Worm (Caenorhabditis elegans): ENCODE results near the gene F33G12.7.

The F33G12.7 gene

DNA sequence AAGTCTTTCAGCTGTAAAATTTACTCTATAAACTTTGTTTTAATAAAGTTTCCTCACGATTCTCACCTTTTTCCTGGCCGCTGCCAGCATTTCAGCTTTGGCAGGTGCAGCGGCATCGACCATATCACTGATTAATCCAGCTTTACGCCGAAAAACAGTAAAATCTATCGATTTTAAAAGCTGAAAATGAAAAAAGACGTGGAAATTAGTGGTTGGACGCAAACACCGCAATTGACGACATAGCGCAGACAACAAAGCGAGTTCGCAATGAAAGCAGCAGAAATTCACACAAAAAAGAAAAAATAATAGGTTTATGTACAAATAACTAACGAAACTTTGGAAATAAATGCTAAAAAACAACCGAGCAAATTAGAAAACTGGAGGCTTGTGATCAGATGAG, 569 bp downstream of the F33G12.7 start, which contains the start of gene golg-2:
Gene golg-2, minus strand, starts transcription at position 180 of the 400 bp plus-strand sequence.
- TF ChIP-seq lin-35 (GFP tag; optimal IDR thresholded peaks at IDR 0.05) = peak in 1 of 2 experiments; percentile 55
- TF ChIP-seq dsc-1 (tag; optimal IDR thresholded peaks at IDR 0.05) = no peak
- peak; percentile 29 for TF ChIP-seq mep-1 (tag; optimal IDR thresholded peaks at IDR 0.05)
- TF ChIP-seq lin-39 (tag; optimal IDR thresholded peaks at IDR 0.05) = no peak
- no peak for TF ChIP-seq egl-13 (tag; optimal IDR thresholded peaks at IDR 0.05)
- TF ChIP-seq lsy-2 (tag; optimal IDR thresholded peaks at IDR 0.05) = peak; percentile 6 to 31
- no peak for TF ChIP-seq unc-62 (GFP tag; optimal IDR thresholded peaks at IDR 0.05)
- no peak for TF ChIP-seq alr-1 (tag; optimal IDR thresholded peaks at IDR 0.05; ENCODE audit: borderline replicate concordance)
- TF ChIP-seq hlh-4 (tag; optimal IDR thresholded peaks at IDR 0.05) = no peak
- TF ChIP-seq blmp-1 (tag; optimal IDR thresholded peaks at IDR 0.05) = peak; percentile 20
- peak; percentile 79 for TF ChIP-seq F16B12.6 (tag; optimal IDR thresholded peaks at IDR 0.05)
- no peak for TF ChIP-seq unc-130 (tag; optimal IDR thresholded peaks at IDR 0.05)
- TF ChIP-seq efl-1 (optimal IDR thresholded peaks at IDR 0.05) = peak; percentile 10 to 33
- peak; percentile 38 to 84 for TF ChIP-seq efl-1 (GFP tag; optimal IDR thresholded peaks at IDR 0.05 in 1 of 2)
- TF ChIP-seq efl-3 (GFP tag; optimal IDR thresholded peaks at IDR 0.05) = no peak
- TF ChIP-seq grh-1 (GFP tag; IDR thresholded peaks at IDR 0.05) = no peak
- no peak for TF ChIP-seq rnt-1 (tag; optimal IDR thresholded peaks at IDR 0.05)
- no peak for TF ChIP-seq ceh-63 (GFP tag; optimal IDR thresholded peaks at IDR 0.05)
- peak in 1 of 3 experiments; percentile 42 for TF ChIP-seq dpl-1 (GFP tag; optimal IDR thresholded peaks at IDR 0.05)

DNA sequence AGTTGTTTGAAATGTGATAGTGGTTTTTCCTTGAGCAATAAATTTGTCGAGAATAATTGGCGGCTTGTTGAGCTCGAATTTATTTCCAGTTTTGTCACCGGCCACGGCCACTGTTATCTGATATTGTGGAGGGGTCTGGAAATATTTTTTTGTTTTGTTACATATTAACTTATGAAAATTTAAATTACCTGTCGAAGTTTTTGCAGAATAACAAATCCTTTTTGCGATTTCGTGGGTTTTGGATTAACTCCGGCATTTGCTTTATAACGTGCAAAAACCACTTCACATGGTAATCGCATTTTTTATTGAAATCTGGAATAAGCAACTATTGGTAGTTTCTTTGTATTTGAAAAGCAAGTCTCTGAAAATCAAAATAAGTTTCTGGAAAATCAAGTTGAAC, 4.4 kb downstream of the F33G12.7 start, which contains the start of gene lrr-1:
Gene lrr-1, minus strand, starts transcription at position 312 of the 400 bp plus-strand sequence.
- TF ChIP-seq efl-1 (optimal IDR thresholded peaks at IDR 0.05) = no peak
- TF ChIP-seq efl-1 (GFP tag; optimal IDR thresholded peaks at IDR 0.05 in 1 of 2) = peak in 1 of 2 experiments; percentile 53
- no peak for TF ChIP-seq egl-13 (tag; optimal IDR thresholded peaks at IDR 0.05)

DNA sequence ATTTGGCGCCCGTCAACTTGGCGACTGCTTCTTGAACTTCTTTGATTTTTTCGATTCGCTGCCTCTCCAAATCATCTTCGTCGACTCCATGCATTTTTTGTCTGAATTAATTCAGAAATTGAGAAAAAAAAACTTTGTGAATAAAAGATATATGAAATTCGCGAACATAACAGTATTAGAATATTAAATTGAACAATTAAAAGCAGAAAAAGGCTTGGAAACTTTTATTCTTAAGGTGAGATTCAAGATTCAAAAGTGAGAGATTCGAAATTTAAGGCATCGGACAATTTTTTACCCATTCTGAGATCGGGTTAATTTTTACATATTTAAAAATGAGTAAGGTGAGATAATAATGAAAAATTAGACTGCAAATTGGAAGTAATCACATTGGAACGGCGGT, 6.5 kb downstream of the F33G12.7 start, which contains the start of gene F33G12.3:
Gene F33G12.3, minus strand, starts transcription at position 101 of the 400 bp plus-strand sequence.
- TF ChIP-seq sup-37 (GFP tag; optimal IDR thresholded peaks at IDR 0.05) (no peak), irx-1 (tag; optimal IDR thresholded peaks at IDR 0.05) (no peak), vab-15 (tag; optimal IDR thresholded peaks at IDR 0.05) (no peak)

DNA sequence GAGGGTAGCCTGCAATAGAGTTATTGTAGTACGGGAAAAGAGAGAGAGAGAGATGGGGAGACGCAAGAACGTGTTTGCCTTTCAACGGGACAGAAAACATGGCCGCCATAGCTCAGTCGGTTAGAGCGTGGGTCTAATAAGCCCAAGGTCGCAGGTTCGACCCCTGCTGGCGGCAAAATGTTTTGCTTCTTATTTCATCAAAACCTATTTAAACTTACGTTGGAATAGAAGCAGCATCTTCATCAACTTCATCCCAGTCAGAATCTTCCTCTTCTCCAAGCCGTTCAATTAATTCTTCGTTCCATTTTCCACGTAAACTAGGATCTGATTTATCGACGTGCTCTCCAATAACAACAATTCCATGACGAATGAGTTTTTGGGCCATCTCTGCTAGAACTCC, 7.8 kb downstream of the F33G12.7 start:
- TF ChIP-seq F16B12.6 (tag; optimal IDR thresholded peaks at IDR 0.05) (peak; percentile 48), zag-1 (tag; optimal IDR thresholded peaks at IDR 0.05) (no peak), dpl-1 (GFP tag; optimal IDR thresholded peaks at IDR 0.05) (peak in 2 of 3 experiments; percentile 33 to 45), nhr-47 (tag; optimal IDR thresholded peaks at IDR 0.05) (peak; percentile 74), tbx-2 (tag; optimal IDR thresholded peaks at IDR 0.05) (peak; percentile 27), nhr-28 (tag; optimal IDR thresholded peaks at IDR 0.05) (no peak), nhr-237 (tag; optimal IDR thresholded peaks at IDR 0.05) (no peak), lin-35 (GFP tag; optimal IDR thresholded peaks at IDR 0.05) (peak; percentile 49 to 71), unc-30 (tag; optimal IDR thresholded peaks at IDR 0.05) (no peak), snu-23 (GFP tag; optimal IDR thresholded peaks at IDR 0.05) (peak; percentile 80), fkh-4 (tag; optimal IDR thresholded peaks at IDR 0.05; ENCODE audit: borderline replicate concordance) (no peak), irx-1 (tag; optimal IDR thresholded peaks at IDR 0.05) (peak; percentile 24), elt-2 (tag; optimal IDR thresholded peaks at IDR 0.05) (peak; percentile 60), alr-1 (tag; optimal IDR thresholded peaks at IDR 0.05; ENCODE audit: borderline replicate concordance) (no peak), isw-1 (GFP tag; IDR thresholded peaks at IDR 0.05) (peak; percentile 26; the same call in 1 of the 2 replicates), fos-1 (tag; optimal IDR thresholded peaks at IDR 0.05) (peak; percentile 55), lsy-2 (tag; optimal IDR thresholded peaks at IDR 0.05) (peak; percentile 50 to 73), ces-1 (GFP tag; optimal IDR thresholded peaks at IDR 0.05) (no peak), hpl-2 (GFP tag; optimal IDR thresholded peaks at IDR 0.05) (no peak), jun-1 (tag; optimal IDR thresholded peaks at IDR 0.05) (no peak), egl-13 (tag; optimal IDR thresholded peaks at IDR 0.05) (no peak), lir-3 (tag; optimal IDR thresholded peaks at IDR 0.05; ENCODE audit: poor library complexity) (peak; percentile 30), nhr-19 (GFP tag; conservative IDR thresholded peaks at IDR 0.05) (peak; percentile 70), mdl-1 (tag; optimal IDR thresholded peaks at IDR 0.05) (peak in 1 of 2 experiments; percentile 58), dsc-1 (tag; optimal IDR thresholded peaks at IDR 0.05) (peak; percentile 66), rnt-1 (tag; optimal IDR thresholded peaks at IDR 0.05) (peak; percentile 69), ceh-88 (GFP tag; IDR thresholded peaks at IDR 0.05) (no peak), nhr-84 (tag; optimal IDR thresholded peaks at IDR 0.05) (no peak), aha-1 (tag; optimal IDR thresholded peaks at IDR 0.05) (no peak), lin-15B (tag; optimal IDR thresholded peaks at IDR 0.05) (no peak), xbp-1 (tag; optimal IDR thresholded peaks at IDR 0.05) (peak; percentile 55), nhr-77 (tag; optimal IDR thresholded peaks at IDR 0.05) (peak; percentile 9), efl-3 (GFP tag; optimal IDR thresholded peaks at IDR 0.05) (no peak)

Measured in whole organism, L1 larva.